Worm (Caenorhabditis elegans) whole organism, midembryonic: Measurements from ENCODE around the gene ZK688.11.

Source experiments
- T22C8.4 ChIP-seq: fragments of 200-800 bp; sonication (Bioruptor generic); IDR thresholded peaks from 2 replicates; pipeline ENCODE4 v1.3.6; 2022; ENCODE audit warnings: missing genetic modification characterization, missing compliant biosample characterization
- cog-1 ChIP-seq: sonication (generic microtip); optimal IDR thresholded peaks from 2 replicates; lab custom pipeline; 2016; ENCODE audit warnings: missing genetic modification characterization, missing compliant biosample characterization

ce11 chrIII:7873481-7873880, 11.3 kb downstream of the ZK688.11 start, which contains the start of gene tyr-1:
- TF ChIP-seq T22C8.4 (GFP tag; lab: Robert Waterston, UW) (no peak), cog-1 (tag; lab: Kevin White, UChicago) (no peak)
